Worm (Caenorhabditis elegans): Measurements from ENCODE around the gene C25D7.5.

Gene C25D7.5

ce11 chrV:15052368-15052767 lies at the start of gene C25D7.5, which contains the start of gene fbxa-82:
Gene C25D7.5, plus strand, starts transcription at chrV:15052650.
Gene fbxa-82, minus strand, starts transcription at chrV:15052530.
- TF ChIP-seq ztf-7 (tag; optimal IDR thresholded peaks at IDR 0.05) (peak; percentile 62), rbr-2 (tag; optimal IDR thresholded peaks at IDR 0.05) (no peak), F44E2.7 (GFP tag; IDR thresholded peaks at IDR 0.05) (no peak), F49E8.2 (tag; optimal IDR thresholded peaks at IDR 0.05; ENCODE audit: borderline replicate concordance) (no peak), zip-2 (tag; optimal IDR thresholded peaks at IDR 0.05) (peak; percentile 82), nhr-102 (tag; optimal IDR thresholded peaks at IDR 0.05) (no peak), nhr-28 (tag; optimal IDR thresholded peaks at IDR 0.05) (peak; percentile 43), skn-1 (tag; optimal IDR thresholded peaks at IDR 0.05) (no peak), cey-2 (tag; optimal IDR thresholded peaks at IDR 0.05; ENCODE audit: borderline replicate concordance, insufficient read depth) (no peak), nhr-76 (tag; optimal IDR thresholded peaks at IDR 0.05) (no peak), hif-1 (tag; optimal IDR thresholded peaks at IDR 0.05) (no peak), daf-16 (GFP tag; optimal IDR thresholded peaks at IDR 0.05) (no peak), daf-16 (tag; optimal IDR thresholded peaks at IDR 0.05) (peak; percentile 59), pqm-1 (tag; optimal IDR thresholded peaks at IDR 0.05) (peak; percentile 24), nhr-77 (tag; optimal IDR thresholded peaks at IDR 0.05) (peak; percentile 57), snpc-1.2 (GFP tag; IDR thresholded peaks at IDR 0.05) (no peak)

- TF ChIP-seq daf-8 (GFP tag; IDR thresholded peaks at IDR 0.05) (no peak), T20F7.1 (GFP tag; optimal IDR thresholded peaks at IDR 0.05) (no peak), zip-11 (GFP tag; IDR thresholded peaks at IDR 0.05) (no peak), tra-1 (GFP tag; IDR thresholded peaks at IDR 0.05) (no peak), F37D6.2 (tag; optimal IDR thresholded peaks at IDR 0.05) (no peak), madf-9 (GFP tag; conservative IDR thresholded peaks at IDR 0.05) (no peak), snpc-1.2 (GFP tag; IDR thresholded peaks at IDR 0.05) (no peak), saeg-2 (GFP tag; IDR thresholded peaks at IDR 0.05) (no peak), dmd-8 (GFP tag; IDR thresholded peaks at IDR 0.05) (no peak), lir-3 (tag; optimal IDR thresholded peaks at IDR 0.05) (no peak), ztf-7 (tag; optimal IDR thresholded peaks at IDR 0.05) (no peak), T26A8.4 (GFP tag; IDR thresholded peaks at IDR 0.05) (no peak), F26F4.8 (GFP tag; conservative IDR thresholded peaks at IDR 0.05) (no peak), pqm-1 (tag; optimal IDR thresholded peaks at IDR 0.05) (no peak), sdz-12 (GFP tag; optimal IDR thresholded peaks at IDR 0.05) (no peak), snpc-4 (tag; optimal IDR thresholded peaks at IDR 0.05) (no peak), dve-1 (tag; optimal IDR thresholded peaks at IDR 0.05; ENCODE audit: insufficient read depth) (no peak), aly-2 (tag; optimal IDR thresholded peaks at IDR 0.05) (no peak)
Observed at ce11 chrV:15004800-15005199, 47.6 kb upstream of the C25D7.5 start, which contains the start of gene hrde-2. Gene hrde-2, plus strand, starts transcription at chrV:15005100.

ce11 chrV:15011560-15011959 lies 40.9 kb upstream of the C25D7.5 start, which contains the start of gene nmr-2:
Gene nmr-2, minus strand, starts transcription at chrV:15011660.
- TF ChIP-seq pha-4 (GFP tag; IDR thresholded peaks at IDR 0.05) (no peak), pha-4 (tag; optimal IDR thresholded peaks at IDR 0.05) (no peak), ztf-11 (tag; optimal IDR thresholded peaks at IDR 0.05) (no peak), aly-2 (tag; optimal IDR thresholded peaks at IDR 0.05) (no peak), F49E8.2 (tag; optimal IDR thresholded peaks at IDR 0.05; ENCODE audit: borderline replicate concordance) (no peak), ama-1 (optimal IDR thresholded peaks at IDR 0.05) (peak; percentile 42), nhr-11 (tag; optimal IDR thresholded peaks at IDR 0.05) (no peak), snpc-4 (tag; optimal IDR thresholded peaks at IDR 0.05) (no peak), attf-4 (tag; optimal IDR thresholded peaks at IDR 0.05) (no peak)
